Worm (Caenorhabditis elegans) whole organism, mixed stage, embryonic: Measurements from ENCODE around the gene col-116.

ENCODE experiments used
- blmp-1 ChIP-seq: fragments of 150-350 bp; optimal IDR thresholded peaks from 2 replicates; lab custom pipeline; 2014; ENCODE audit warnings: missing biosample characterization, missing genetic modification characterization
- ces-1 ChIP-seq: fragments of 150-350 bp; optimal IDR thresholded peaks from 2 replicates; lab custom pipeline; 2014; ENCODE audit warnings: missing biosample characterization, missing genetic modification reagents, missing genetic modification characterization
- elt-1 ChIP-seq: sonication (generic microtip); optimal IDR thresholded peaks from 2 replicates; lab custom pipeline; 2017; ENCODE audit warnings: missing genetic modification characterization, mild to moderate bottlenecking, missing compliant biosample characterization, antibody characterized with exemption, moderate library complexity, borderline replicate concordance; ENCODE audit not compliant: insufficient read depth
- ham-2 ChIP-seq: fragments of 200-800 bp; sonication (Bioruptor generic); optimal IDR thresholded peaks from 2 replicates; lab custom pipeline; 2018; ENCODE audit warnings: mild to moderate bottlenecking, missing genetic modification characterization, missing compliant biosample characterization
- lsy-2 ChIP-seq: fragments of 150-350 bp; optimal IDR thresholded peaks from 2 replicates; lab custom pipeline; 2014; ENCODE audit warnings: missing biosample characterization, missing genetic modification characterization
- mab-5 ChIP-seq: fragments of 150-350 bp; optimal IDR thresholded peaks from 2 replicates; lab custom pipeline; 2014; ENCODE audit warnings: missing biosample characterization, missing genetic modification characterization
- mep-1 ChIP-seq: fragments of 150-350 bp; optimal IDR thresholded peaks from 2 replicates; lab custom pipeline; 2017; ENCODE audit warnings: missing biosample characterization, missing genetic modification reagents, missing genetic modification characterization, inconsistent platforms
- nhr-12 ChIP-seq: fragments of 150-350 bp; optimal IDR thresholded peaks from 2 replicates; lab custom pipeline; 2014; ENCODE audit warnings: missing biosample characterization, missing genetic modification characterization
- nhr-2 ChIP-seq: fragments of 150-350 bp; optimal IDR thresholded peaks from 2 replicates; lab custom pipeline; 2014; ENCODE audit warnings: missing biosample characterization, missing genetic modification characterization
- pha-4 ChIP-seq: fragments of 150-350 bp; optimal IDR thresholded peaks from 2 replicates; lab custom pipeline; 2018; ENCODE audit warnings: missing biosample characterization, missing genetic modification reagents, missing genetic modification characterization
- snpc-4 ChIP-seq: fragments of 150-350 bp; optimal IDR thresholded peaks from 2 replicates; lab custom pipeline; 2014; ENCODE audit warnings: missing biosample characterization, missing genetic modification characterization
- unc-120 ChIP-seq: sonication (generic microtip); optimal IDR thresholded peaks from 2 replicates; lab custom pipeline; 2017; ENCODE audit warnings: missing genetic modification characterization, missing compliant biosample characterization; ENCODE audit not compliant: poor library complexity, severe bottlenecking
- ztf-11 ChIP-seq: fragments of 150-350 bp; optimal IDR thresholded peaks from 2 replicates; lab custom pipeline; 2014; ENCODE audit warnings: missing biosample characterization, missing genetic modification characterization

- TF ChIP-seq pha-4 (no peak), ces-1 (GFP tag; lab: Kevin White, UChicago) (no peak), ztf-11 (tag; lab: Kevin White, UChicago) (no peak), blmp-1 (tag; lab: Kevin White, UChicago) (no peak), snpc-4 (tag; lab: Kevin White, UChicago) (no peak), ham-2 (no peak), elt-1 (no peak), mab-5 (tag; lab: Kevin White, UChicago) (no peak), nhr-12 (tag; lab: Kevin White, UChicago) (no peak), unc-120 (tag; lab: Kevin White, UChicago) (no peak), lsy-2 (tag; lab: Kevin White, UChicago) (no peak), nhr-2 (tag; lab: Kevin White, UChicago) (no peak), mep-1 (no peak)
These were observed 27.0 kb downstream of the col-116 start, which contains the start of gene D2096.9 for ce11 chrIV:8382695-8383094.
